Worm (Caenorhabditis elegans) whole organism, L2 larva: ENCODE results near the gene K08B5.1.

Experiments used
- ama-1 ChIP-seq: fragments of 150-350 bp; optimal IDR thresholded peaks from 2 replicates; lab custom pipeline; 2018; ENCODE audit warnings: inconsistent platforms
- ceh-82 ChIP-seq: fragments of 150-350 bp; optimal IDR thresholded peaks from 2 replicates; lab custom pipeline; 2014; ENCODE audit warnings: missing biosample characterization, missing genetic modification characterization
- egl-27 ChIP-seq: sonication (generic microtip); optimal IDR thresholded peaks from 3 replicates; lab custom pipeline; 2017; ENCODE audit warnings: missing biosample characterization, missing genetic modification reagents, missing genetic modification characterization
- elt-3 ChIP-seq: sonication (generic microtip); optimal IDR thresholded peaks from 2 replicates; lab custom pipeline; 2017; ENCODE audit warnings: missing biosample characterization, missing genetic modification characterization
- fos-1 ChIP-seq: fragments of 150-350 bp; optimal IDR thresholded peaks from 2 replicates; lab custom pipeline; 2014; ENCODE audit warnings: missing biosample characterization, missing genetic modification characterization
- lin-11 ChIP-seq: fragments of 150-350 bp; sonication (generic microtip); optimal IDR thresholded peaks from 2 replicates; lab custom pipeline; 2014; ENCODE audit warnings: missing biosample characterization, missing genetic modification characterization, inconsistent platforms, mixed read lengths
- peb-1 ChIP-seq: fragments of 150-350 bp; optimal IDR thresholded peaks from 2 replicates; lab custom pipeline; 2014; ENCODE audit warnings: missing biosample characterization, missing genetic modification characterization
- unc-62 ChIP-seq: fragments of 150-350 bp; optimal IDR thresholded peaks from 2 replicates; lab custom pipeline; 2014; ENCODE audit warnings: missing biosample characterization, missing genetic modification reagents, missing genetic modification characterization
- zag-1 ChIP-seq: fragments of 150-350 bp; optimal IDR thresholded peaks from 2 replicates; lab custom pipeline; 2014; ENCODE audit warnings: missing biosample characterization, missing genetic modification characterization

- TF ChIP-seq egl-27 (tag; lab: Kevin White, UChicago) (no peak), ceh-82 (tag; lab: Kevin White, UChicago) (no peak), ama-1 (no peak), unc-62 (GFP tag; lab: Kevin White, UChicago) (no peak), lin-11 (tag; lab: Kevin White, UChicago) (no peak), elt-3 (tag; lab: Kevin White, UChicago) (no peak), zag-1 (no peak), fos-1 (tag; lab: Kevin White, UChicago) (no peak), peb-1 (no peak)
Observed at ce11 chrX:16591533-16591932, 33.3 kb downstream of the K08B5.1 start.
